Fruit fly (Drosophila melanogaster) whole organism, embryonic: ENCODE data around the gene CG8329.

ENCODE experiments used
- Awh ChIP-seq: fragments of 200-800 bp; sonication (Bioruptor generic); IDR thresholded peaks from 2 replicates; pipeline ENCODE4, ENCODE4 v1.3.6; 2022; ENCODE audit warnings: missing biosample characterization, missing genetic modification characterization
- B-H2 ChIP-seq: fragments of 200-800 bp; sonication (Bioruptor generic); optimal IDR thresholded peaks from 2 replicates; lab custom pipeline; 2018; ENCODE audit warnings: missing biosample characterization, mild to moderate bottlenecking, missing genetic modification characterization
- CG10209 ChIP-seq: fragments of 200-800 bp; sonication (Bioruptor generic); optimal IDR thresholded peaks from 3 replicates; lab custom pipeline; 2017; ENCODE audit warnings: missing biosample characterization, mild to moderate bottlenecking, missing genetic modification characterization, missing genetic modification reagents
- CG1024 ChIP-seq: fragments of 200-800 bp; sonication (Bioruptor generic); IDR thresholded peaks from 2 replicates; pipeline ENCODE4 v1.3.6; 2022; ENCODE audit warnings: missing biosample characterization, missing genetic modification characterization
- CG10431 ChIP-seq: fragments of 200-800 bp; sonication (Bioruptor generic); optimal IDR thresholded peaks from 3 replicates; lab custom pipeline; 2018; ENCODE audit warnings: missing biosample characterization, mild to moderate bottlenecking, missing genetic modification characterization
- CG10543 ChIP-seq: fragments of 200-800 bp; sonication (Bioruptor generic); optimal IDR thresholded peaks from 3 replicates; lab custom pipeline; 2017; ENCODE audit warnings: missing biosample characterization, mild to moderate bottlenecking, missing genetic modification characterization, moderate library complexity
- CG10959 ChIP-seq: fragments of 200-800 bp; sonication (Bioruptor generic); IDR thresholded peaks from 2 replicates; pipeline ENCODE4 v1.3.6; 2022; ENCODE audit warnings: missing biosample characterization, missing genetic modification characterization
- CG11247 ChIP-seq: fragments of 200-800 bp; sonication (Bioruptor generic); IDR thresholded peaks from 2 replicates; pipeline ENCODE4 v1.3.6; 2022; ENCODE audit warnings: missing biosample characterization, missing genetic modification characterization
- CG12769 ChIP-seq: fragments of 200-800 bp; sonication (Bioruptor generic); optimal IDR thresholded peaks from 2 replicates; lab custom pipeline; 2019; ENCODE audit warnings: missing biosample characterization, mild to moderate bottlenecking, missing genetic modification characterization, moderate library complexity
- CG13287 ChIP-seq: fragments of 200-800 bp; sonication (Bioruptor generic); IDR thresholded peaks from 2 replicates; pipeline ENCODE4 v1.3.6; 2022; ENCODE audit warnings: missing biosample characterization, missing genetic modification characterization; ENCODE audit not compliant: partially characterized antibody
- CG13894 ChIP-seq: fragments of 200-800 bp; sonication (Bioruptor generic); optimal IDR thresholded peaks from 3 replicates; lab custom pipeline; 2018; ENCODE audit warnings: missing biosample characterization, mild to moderate bottlenecking, missing genetic modification characterization, moderate library complexity
- CG1647 ChIP-seq: fragments of 200-800 bp; sonication (Bioruptor generic); optimal IDR thresholded peaks from 3 replicates; lab custom pipeline; 2016; ENCODE audit warnings: missing biosample characterization, missing genetic modification characterization
- CG16815 ChIP-seq: fragments of 200-800 bp; sonication (Bioruptor generic); optimal IDR thresholded peaks from 3 replicates; lab custom pipeline; 2017; ENCODE audit warnings: missing biosample characterization, mild to moderate bottlenecking, missing genetic modification characterization
- CG17612 ChIP-seq: fragments of 200-800 bp; sonication (Bioruptor generic); IDR thresholded peaks from 2 replicates; pipeline ENCODE4 v1.3.6; 2022; ENCODE audit warnings: missing biosample characterization, missing genetic modification characterization
- CG18476 ChIP-seq: fragments of 200-800 bp; sonication (Bioruptor generic); optimal IDR thresholded peaks from 2 replicates; lab custom pipeline; 2016; ENCODE audit warnings: missing biosample characterization, mild to moderate bottlenecking, missing genetic modification characterization
- CG2129 ChIP-seq: fragments of 200-800 bp; sonication (Bioruptor generic); IDR thresholded peaks from 2 replicates; pipeline ENCODE4 v1.3.6; 2022; ENCODE audit warnings: missing biosample characterization, missing genetic modification characterization; ENCODE audit not compliant: partially characterized antibody
- CG2202 ChIP-seq: fragments of 200-800 bp; sonication (Bioruptor generic); optimal IDR thresholded peaks from 2 replicates; lab custom pipeline; 2018; ENCODE audit warnings: missing biosample characterization, mild to moderate bottlenecking, missing genetic modification characterization
- CG34376 ChIP-seq: fragments of 200-800 bp; sonication (Bioruptor generic); optimal IDR thresholded peaks from 2 replicates; lab custom pipeline; 2018; ENCODE audit warnings: missing biosample characterization, mild to moderate bottlenecking, missing genetic modification characterization
- CG4854 ChIP-seq: fragments of 200-800 bp; sonication (Bioruptor generic); optimal IDR thresholded peaks from 2 replicates; lab custom pipeline; 2016; ENCODE audit warnings: missing biosample characterization, missing genetic modification characterization, inconsistent platforms
- CG6175 ChIP-seq: fragments of 200-800 bp; sonication (Bioruptor generic); IDR thresholded peaks from 3 replicates; pipeline ENCODE4 v1.3.6; 2022; ENCODE audit warnings: missing biosample characterization, missing genetic modification characterization
- CG6654 ChIP-seq: fragments of 200-800 bp; sonication (Bioruptor generic); optimal IDR thresholded peaks from 2 replicates; lab custom pipeline; 2017; ENCODE audit warnings: missing biosample characterization, mild to moderate bottlenecking, missing genetic modification characterization
- CG8478 ChIP-seq: fragments of >200 bp; optimal IDR thresholded peaks from 2 replicates; lab custom pipeline; 2018
- CrebB ChIP-seq: fragments of 200-800 bp; sonication (Bioruptor generic); optimal IDR thresholded peaks from 3 replicates; lab custom pipeline; 2018; ENCODE audit warnings: missing biosample characterization, mild to moderate bottlenecking, missing genetic modification characterization
- D19B ChIP-seq: fragments of 200-800 bp; sonication (Bioruptor generic); optimal IDR thresholded peaks from 2 replicates; lab custom pipeline; 2017; ENCODE audit warnings: missing biosample characterization, mild to moderate bottlenecking, missing genetic modification characterization
- Deaf1 ChIP-seq: fragments of 200-800 bp; optimal IDR thresholded peaks from 3 replicates; lab custom pipeline; 2019; ENCODE audit warnings: missing biosample characterization, mild to moderate bottlenecking, missing genetic modification characterization, moderate library complexity
- Doc3 ChIP-seq: fragments of 200-800 bp; sonication (Bioruptor generic); IDR thresholded peaks from 3 replicates; pipeline ENCODE4 v1.3.6; 2022; ENCODE audit warnings: missing biosample characterization, missing genetic modification characterization; ENCODE audit not compliant: partially characterized antibody
- Eip74EF ChIP-seq, 2 experiments: fragments of 200-800 bp in 1 of 2; fragments of >200 bp in 1 of 2; sonication (Bioruptor generic) in 1 of 2; optimal IDR thresholded peaks; 2 replicates each; lab custom pipeline; 2017 to 2019; ENCODE audit warnings: missing biosample characterization in 2 of 2, missing genetic modification characterization in 2 of 2, mild to moderate bottlenecking in 1 of 2, moderate library complexity in 1 of 2
- Hmr ChIP-seq: fragments of 200-800 bp; sonication (Bioruptor generic); optimal IDR thresholded peaks from 3 replicates; lab custom pipeline; 2017; ENCODE audit warnings: mild to moderate bottlenecking, missing biosample characterization, missing genetic modification reagents, missing genetic modification characterization
- Hsf ChIP-seq: fragments of 200-800 bp; sonication (Bioruptor generic); optimal IDR thresholded peaks from 3 replicates; lab custom pipeline; 2016; ENCODE audit warnings: missing biosample characterization, missing genetic modification characterization
- Scr ChIP-seq: fragments of 200-800 bp; sonication (Bioruptor generic); IDR thresholded peaks from 2 replicates; pipeline ENCODE4 v1.3.6; 2022; ENCODE audit warnings: missing biosample characterization, missing genetic modification characterization; ENCODE audit not compliant: partially characterized antibody
- Stat92E ChIP-seq, 3 experiments: fragments of >200 bp in 2 of 3; fragments of 200-800 bp in 1 of 3; sonication (Bioruptor generic) in 1 of 3; optimal IDR thresholded peaks; 2 replicates each; lab custom pipeline; 2017 to 2019; ENCODE audit warnings: missing biosample characterization in 3 of 3, missing genetic modification characterization in 3 of 3, mild to moderate bottlenecking in 1 of 3, moderate library complexity in 1 of 3
- Tbp ChIP-seq: fragments of >200 bp; optimal IDR thresholded peaks from 2 replicates; lab custom pipeline; 2018; ENCODE audit warnings: missing biosample characterization, missing genetic modification characterization
- bcd ChIP-seq: fragments of 200-800 bp; sonication (Bioruptor generic); optimal IDR thresholded peaks from 2 replicates; lab custom pipeline; 2017; ENCODE audit warnings: missing biosample characterization, mild to moderate bottlenecking, missing genetic modification characterization
- emc ChIP-seq: fragments of 200-800 bp; sonication (Bioruptor generic); optimal IDR thresholded peaks from 2 replicates; lab custom pipeline; 2016; ENCODE audit warnings: missing biosample characterization, missing genetic modification characterization
- grn ChIP-seq: fragments of 200-800 bp; sonication (Bioruptor generic); optimal IDR thresholded peaks from 3 replicates; lab custom pipeline; 2017; ENCODE audit warnings: missing biosample characterization, missing genetic modification characterization
- gro ChIP-seq: fragments of 200-800 bp; sonication (Bioruptor generic); optimal IDR thresholded peaks from 2 replicates; lab custom pipeline; 2016; ENCODE audit warnings: missing biosample characterization, missing genetic modification characterization
- gsb ChIP-seq: fragments of 200-800 bp; sonication (Bioruptor generic); IDR thresholded peaks from 2 replicates; pipeline ENCODE4 v1.3.6; 2022; ENCODE audit warnings: missing biosample characterization, missing genetic modification characterization
- gsb-n ChIP-seq: fragments of 200-800 bp; sonication (Bioruptor generic); optimal IDR thresholded peaks from 3 replicates; lab custom pipeline; 2018; ENCODE audit warnings: missing biosample characterization, mild to moderate bottlenecking, missing genetic modification characterization
- jumu ChIP-seq: fragments of 200-800 bp; sonication (Bioruptor generic); optimal IDR thresholded peaks from 3 replicates; lab custom pipeline; 2016; ENCODE audit warnings: missing biosample characterization, missing genetic modification characterization
- lola ChIP-seq, 3 experiments: fragments of >200 bp in 2 of 3; fragments of 200-800 bp in 1 of 3; sonication (Bioruptor generic) in 1 of 3; optimal IDR thresholded peaks; 2 replicates each; lab custom pipeline; 2017 to 2019; ENCODE audit warnings: missing biosample characterization in 3 of 3, missing genetic modification characterization in 3 of 3, mild to moderate bottlenecking in 1 of 3, moderate library complexity in 1 of 3
- mirr ChIP-seq: fragments of 200-800 bp; sonication (Bioruptor generic); optimal IDR thresholded peaks from 3 replicates; lab custom pipeline; 2018; ENCODE audit warnings: missing biosample characterization, mild to moderate bottlenecking, missing genetic modification characterization
- repo ChIP-seq: fragments of 200-800 bp; sonication (Bioruptor generic); optimal IDR thresholded peaks from 2 replicates; lab custom pipeline; 2016; ENCODE audit warnings: missing biosample characterization, missing genetic modification characterization
- sc ChIP-seq, 3 experiments: fragments of >200 bp in 2 of 3; fragments of 200-800 bp in 1 of 3; sonication (Bioruptor generic) in 1 of 3; optimal IDR thresholded peaks; 2 replicates in 2 of 3; 3 replicates in 1 of 3; lab custom pipeline; 2017; ENCODE audit warnings: mild to moderate bottlenecking in 1 of 3, missing biosample characterization in 1 of 3, missing genetic modification characterization in 1 of 3, missing genetic modification reagents in 1 of 3
- schlank ChIP-seq: fragments of 200-800 bp; sonication (Bioruptor generic); optimal IDR thresholded peaks from 2 replicates; lab custom pipeline; 2018; ENCODE audit warnings: missing biosample characterization, mild to moderate bottlenecking, missing genetic modification characterization
- sens ChIP-seq: fragments of 200-800 bp; sonication (Bioruptor generic); peaks from one replicate; lab custom pipeline; 2016; ENCODE audit warnings: missing biosample characterization, missing genetic modification characterization
- sima ChIP-seq: fragments of 200-800 bp; sonication (Bioruptor generic); optimal IDR thresholded peaks from 2 replicates; lab custom pipeline; 2016; ENCODE audit warnings: missing biosample characterization, missing genetic modification characterization
- sob ChIP-seq: fragments of 200-800 bp; sonication (Bioruptor generic); IDR thresholded peaks from 2 replicates; pipeline ENCODE4 v1.3.6; 2022; ENCODE audit warnings: missing biosample characterization, missing genetic modification characterization
- tin ChIP-seq: fragments of 200-800 bp; sonication (Bioruptor generic); optimal IDR thresholded peaks from 3 replicates; lab custom pipeline; 2016; ENCODE audit warnings: missing biosample characterization, missing genetic modification characterization
- unc-4 ChIP-seq: fragments of 200-800 bp; sonication (Bioruptor generic); IDR thresholded peaks from 2 replicates; pipeline ENCODE4 v1.3.6; 2022; ENCODE audit warnings: missing biosample characterization, missing genetic modification characterization; ENCODE audit not compliant: partially characterized antibody
- zf30C ChIP-seq: fragments of 200-800 bp; sonication (Bioruptor generic); optimal IDR thresholded peaks from 3 replicates; lab custom pipeline; 2018; ENCODE audit warnings: missing biosample characterization, mild to moderate bottlenecking, missing genetic modification characterization

CG8329 gene

DNA sequence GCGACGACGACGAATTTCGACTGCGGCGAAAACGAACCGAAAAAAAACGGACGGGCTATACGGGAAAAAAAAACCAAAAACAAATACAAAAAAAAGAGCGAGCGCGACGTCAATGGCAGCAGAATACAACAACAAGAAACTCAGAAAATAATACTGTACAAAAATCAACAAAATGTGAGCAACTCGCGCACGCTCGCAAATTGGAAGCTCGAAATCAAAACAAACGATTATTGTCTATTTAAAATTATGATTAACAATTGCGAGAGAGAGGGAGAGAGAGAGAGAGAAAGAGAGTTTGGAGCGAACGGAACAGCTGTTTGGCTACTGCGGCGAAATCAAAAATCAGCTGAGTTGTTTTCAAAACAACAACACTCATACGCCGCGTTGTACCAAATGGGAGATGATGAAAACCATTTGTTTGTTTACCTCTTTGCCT is 37.6 kb downstream of the CG8329 start (continued):
- TF ChIP-seq CG12769 (tag; lab: Kevin White, UChicago): no peak
- no peak for TF ChIP-seq Stat92E (GFP tag; optimal IDR thresholded peaks at IDR 0.05; lab: Kevin White, UChicago)
- no peak for TF ChIP-seq bcd (GFP tag; lab: Kevin White, UChicago)
- TF ChIP-seq schlank: no peak
- TF ChIP-seq CG16815 (GFP tag; lab: Kevin White, UChicago): no peak
- TF ChIP-seq grn (GFP tag; lab: Kevin White, UChicago): no peak
- TF ChIP-seq emc (GFP tag; lab: Kevin White, UChicago): no peak
- TF ChIP-seq gsb (GFP tag; lab: Robert Waterston, UW): no peak
- no peak for TF ChIP-seq Hsf (GFP tag; lab: Kevin White, UChicago)
- TF ChIP-seq repo: no peak
- no peak for TF ChIP-seq D19B (GFP tag; lab: Kevin White, UChicago)
- TF ChIP-seq CG6175 (GFP tag; lab: Robert Waterston, UW): no peak
- no peak for TF ChIP-seq sc (optimal IDR thresholded peaks at IDR 0.05; lab: Kevin White, UChicago)
- TF ChIP-seq sc (GFP tag; optimal IDR thresholded peaks at IDR 0.05; lab: Kevin White, UChicago): no peak
- TF ChIP-seq CG17612: no peak
- peak; percentile 6 for TF ChIP-seq mirr (GFP tag; lab: Kevin White, UChicago)
- peak; percentile 8 for TF ChIP-seq gro
- no peak for TF ChIP-seq CG2202
- TF ChIP-seq Deaf1 (tag; lab: Kevin White, UChicago): peak; percentile 62
- TF ChIP-seq sens (GFP tag; lab: Kevin White, UChicago): no peak
- TF ChIP-seq CG1647 (GFP tag; lab: Kevin White, UChicago): no peak
- no peak for TF ChIP-seq CG10209 (GFP tag; lab: Kevin White, UChicago)
- TF ChIP-seq CG13894 (tag; lab: Kevin White, UChicago): no peak
- TF ChIP-seq CrebB (tag; lab: Kevin White, UChicago): no peak
- peak; percentile 56; the same call in 2 of the 3 replicates for TF ChIP-seq Doc3
- TF ChIP-seq lola (GFP tag; optimal IDR thresholded peaks at IDR 0.05; lab: Kevin White, UChicago): no peak
- TF ChIP-seq gsb-n: no peak
- peak in 1 of 2 experiments; percentile 44 for TF ChIP-seq Eip74EF (GFP tag; optimal IDR thresholded peaks at IDR 0.05; lab: Kevin White, UChicago)
- no peak for TF ChIP-seq CG4854 (GFP tag; lab: Kevin White, UChicago)
- TF ChIP-seq CG10959 (GFP tag; lab: Robert Waterston, UW): no peak
- TF ChIP-seq Tbp (GFP tag; lab: Kevin White, UChicago): no peak
- peak; percentile 19 for TF ChIP-seq Hmr (GFP tag; lab: Kevin White, UChicago)
- TF ChIP-seq sima (GFP tag; lab: Kevin White, UChicago): no peak
- TF ChIP-seq jumu (GFP tag; lab: Kevin White, UChicago): no peak
- TF ChIP-seq CG10543 (GFP tag; lab: Kevin White, UChicago): peak; percentile 66
- no peak for TF ChIP-seq Awh (GFP tag; lab: Robert Waterston, UW)
- TF ChIP-seq CG1024 (GFP tag; lab: Robert Waterston, UW): no peak
- TF ChIP-seq CG2129 (GFP tag; lab: Robert Waterston, UW): no peak
- no peak for TF ChIP-seq CG10431 (GFP tag; lab: Kevin White, UChicago)
- TF ChIP-seq Scr (GFP tag; lab: Robert Waterston, UW): 0 out of 2 replicates have a peak, but pooled peaks have one; percentile 20
- TF ChIP-seq CG11247: no peak
- peak; percentile 72 for TF ChIP-seq CG13287 (GFP tag; lab: Robert Waterston, UW)
- TF ChIP-seq CG18476: no peak
- TF ChIP-seq unc-4 (GFP tag; lab: Robert Waterston, UW): 0 out of 2 replicates have a peak, but pooled peaks have one; percentile 33
- no peak for TF ChIP-seq CG6654 (GFP tag; lab: Kevin White, UChicago)
- no peak for TF ChIP-seq B-H2 (GFP tag; lab: Kevin White, UChicago)
- no peak for TF ChIP-seq tin (GFP tag; lab: Kevin White, UChicago)
- TF ChIP-seq CG8478 (lab: Kevin White, UChicago): no peak
- TF ChIP-seq CG34376 (GFP tag; lab: Kevin White, UChicago): peak; percentile 65
- no peak for TF ChIP-seq sob (GFP tag; lab: Robert Waterston, UW)
- TF ChIP-seq zf30C (GFP tag; lab: Kevin White, UChicago): no peak
